Fruit fly (Drosophila melanogaster) whole organism: Measurements from ENCODE around the gene Gr10a.

Experiments used
- CG8478 ChIP-seq: fragments of >200 bp; optimal IDR thresholded peaks from 2 replicates; lab custom pipeline; 2018; ENCODE audit warnings: inconsistent platforms
- EcR ChIP-seq, 2 experiments: fragments of >200 bp; optimal IDR thresholded peaks; 2 replicates each; lab custom pipeline; 2017; ENCODE audit warnings: missing biosample characterization in 2 of 2, missing genetic modification characterization in 2 of 2, missing genetic modification reagents in 2 of 2
- psq ChIP-seq: fragments of >200 bp; optimal IDR thresholded peaks from 2 replicates; lab custom pipeline; 2017
- usp ChIP-seq: fragments of >200 bp; optimal IDR thresholded peaks from 2 replicates; lab custom pipeline; 2017; ENCODE audit warnings: missing biosample characterization, missing genetic modification characterization, mixed read lengths

dm6 chrX:11371613-11372012 lies 45.6 kb downstream of the Gr10a start:
- TF ChIP-seq psq (no peak), CG8478 (lab: Kevin White, UChicago) (no peak), usp (GFP tag; lab: Kevin White, UChicago) (no peak), EcR (GFP tag; optimal IDR thresholded peaks at IDR 0.05; lab: Kevin White, UChicago) (no peak)
